Worm (Caenorhabditis elegans) whole organism, L4 larva: ENCODE measurements around the gene gcst-1.

Experiments used
- F10B5.3 ChIP-seq: sonication (generic microtip); optimal IDR thresholded peaks from 2 replicates; lab custom pipeline; 2016; ENCODE audit warnings: mild to moderate bottlenecking, missing genetic modification characterization, missing compliant biosample characterization
- F26F4.8 ChIP-seq: fragments of 200-800 bp; sonication (Bioruptor generic); conservative IDR thresholded peaks from 2 replicates; pipeline ENCODE4 v1.3.6; 2022; ENCODE audit warnings: missing genetic modification characterization, missing compliant biosample characterization
- F44E2.7 ChIP-seq: fragments of 200-800 bp; sonication (Bioruptor generic); IDR thresholded peaks from 2 replicates; pipeline ENCODE4 v2.1.2; 2022; ENCODE audit warnings: missing genetic modification characterization, missing compliant biosample characterization
- T26A8.4 ChIP-seq: fragments of 200-800 bp; sonication (Bioruptor generic); IDR thresholded peaks from 2 replicates; pipeline ENCODE4 v1.3.6; 2022; ENCODE audit warnings: missing genetic modification characterization, missing compliant biosample characterization
- Y48G9A.11 ChIP-seq: fragments of 200-800 bp; sonication (Bioruptor generic); IDR thresholded peaks from 2 replicates; pipeline ENCODE4 v1.3.6; 2022; ENCODE audit warnings: missing genetic modification reagents, missing genetic modification characterization, missing compliant biosample characterization
- ZK337.2 ChIP-seq: fragments of 200-800 bp; sonication (Bioruptor generic); IDR thresholded peaks from 2 replicates; pipeline ENCODE4 v1.3.6; 2022; ENCODE audit warnings: missing genetic modification reagents, missing genetic modification characterization, missing compliant biosample characterization
- ZK546.5 ChIP-seq, 2 experiments: sonication (generic microtip); optimal IDR thresholded peaks; 2 replicates each; lab custom pipeline; 2017; ENCODE audit warnings: missing biosample characterization in 2 of 2, missing genetic modification characterization in 2 of 2
- aha-1 ChIP-seq: fragments of 150-350 bp; peaks from one replicate; lab custom pipeline; 2014; ENCODE audit warnings: missing biosample characterization, missing genetic modification characterization
- ama-1 ChIP-seq: fragments of 150-350 bp; optimal IDR thresholded peaks from 2 replicates; lab custom pipeline; 2014; ENCODE audit warnings: inconsistent platforms, mixed read lengths
- ceh-20 ChIP-seq: fragments of 200-800 bp; sonication (Bioruptor generic); IDR thresholded peaks from 2 replicates; pipeline ENCODE4 v1.3.6; 2022; ENCODE audit warnings: missing genetic modification reagents, missing genetic modification characterization, missing compliant biosample characterization
- ceh-62 ChIP-seq: sonication (generic microtip); optimal IDR thresholded peaks from 2 replicates; lab custom pipeline; 2017; ENCODE audit warnings: missing biosample characterization, missing genetic modification characterization
- cey-2 ChIP-seq: sonication (generic microtip); optimal IDR thresholded peaks from 3 replicates; lab custom pipeline; 2017; ENCODE audit warnings: missing genetic modification characterization, mild to moderate bottlenecking, missing compliant biosample characterization, antibody characterized with exemption, borderline replicate concordance; ENCODE audit not compliant: insufficient read depth
- ctbp-1 ChIP-seq: fragments of 200-800 bp; sonication (Bioruptor generic); IDR thresholded peaks from 2 replicates; pipeline ENCODE4 v1.3.6; 2022; ENCODE audit warnings: missing genetic modification reagents, missing genetic modification characterization, missing compliant biosample characterization
- daf-16 ChIP-seq, 3 experiments: sonication (generic microtip); optimal IDR thresholded peaks; 2 replicates each; lab custom pipeline; 2016 to 2017; ENCODE audit warnings: missing genetic modification characterization in 3 of 3, missing genetic modification reagents in 3 of 3, mild to moderate bottlenecking in 2 of 3, missing compliant biosample characterization in 2 of 3, missing biosample characterization in 1 of 3, moderate library complexity in 1 of 3
- daf-8 ChIP-seq: fragments of 200-800 bp; sonication (Bioruptor generic); IDR thresholded peaks from 2 replicates; pipeline ENCODE4 v1.3.6; 2022; ENCODE audit warnings: missing genetic modification characterization, missing compliant biosample characterization
- dmd-8 ChIP-seq: fragments of 200-800 bp; sonication (Bioruptor generic); IDR thresholded peaks from 2 replicates; pipeline ENCODE4 v1.3.6; 2022; ENCODE audit warnings: missing genetic modification characterization, missing compliant biosample characterization
- dmd-9 ChIP-seq: fragments of 200-800 bp; sonication (Bioruptor generic); IDR thresholded peaks from 2 replicates; pipeline ENCODE4 v1.3.6; 2022; ENCODE audit warnings: missing genetic modification reagents, missing genetic modification characterization, missing compliant biosample characterization
- dpl-1 ChIP-seq: fragments of 150-350 bp; optimal IDR thresholded peaks from 2 replicates; lab custom pipeline; 2014; ENCODE audit warnings: missing biosample characterization, missing genetic modification reagents, missing genetic modification characterization
- duxl-1 ChIP-seq: sonication (generic microtip); optimal IDR thresholded peaks from 2 replicates; lab custom pipeline; 2016; ENCODE audit warnings: mild to moderate bottlenecking, missing genetic modification characterization, moderate library complexity, missing compliant biosample characterization; ENCODE audit not compliant: poor library complexity
- egl-27 ChIP-seq: sonication (generic microtip); optimal IDR thresholded peaks from 3 replicates; lab custom pipeline; 2017; ENCODE audit warnings: missing biosample characterization, missing genetic modification reagents, missing genetic modification characterization
- fkh-10 ChIP-seq: fragments of 150-350 bp; optimal IDR thresholded peaks from 2 replicates; lab custom pipeline; 2014; ENCODE audit warnings: missing biosample characterization, missing genetic modification reagents, missing genetic modification characterization
- hlh-11 ChIP-seq: fragments of 200-800 bp; sonication (Bioruptor generic); optimal IDR thresholded peaks from 2 replicates; lab custom pipeline; 2018; ENCODE audit warnings: mild to moderate bottlenecking, missing genetic modification characterization, missing compliant biosample characterization
- jun-1 ChIP-seq: fragments of 150-350 bp; optimal IDR thresholded peaks from 2 replicates; lab custom pipeline; 2014; ENCODE audit warnings: missing biosample characterization, missing genetic modification reagents, missing genetic modification characterization
- lin-13 ChIP-seq: fragments of 150-350 bp; optimal IDR thresholded peaks from 2 replicates; lab custom pipeline; 2014; ENCODE audit warnings: missing biosample characterization, missing genetic modification reagents, missing genetic modification characterization
- lir-3 ChIP-seq: sonication (generic microtip); optimal IDR thresholded peaks from 2 replicates; lab custom pipeline; 2016; ENCODE audit warnings: mild to moderate bottlenecking, missing genetic modification characterization, missing compliant biosample characterization
- lsy-2 ChIP-seq, 2 experiments: fragments of 150-350 bp in 1 of 2; sonication (generic microtip) in 1 of 2; optimal IDR thresholded peaks; 2 replicates each; lab custom pipeline; 2014 to 2017; ENCODE audit warnings: missing biosample characterization in 2 of 2, missing genetic modification characterization in 2 of 2
- madf-9 ChIP-seq: fragments of 200-800 bp; sonication (Bioruptor generic); conservative IDR thresholded peaks from 2 replicates; pipeline ENCODE4 v1.3.6; 2022; ENCODE audit warnings: missing genetic modification reagents, missing genetic modification characterization, missing compliant biosample characterization
- mep-1 ChIP-seq: fragments of 150-350 bp; sonication (generic microtip); optimal IDR thresholded peaks from 3 replicates; lab custom pipeline; 2014; ENCODE audit warnings: missing biosample characterization, missing genetic modification characterization
- mxl-2 ChIP-seq: fragments of 200-800 bp; sonication (Bioruptor generic); conservative IDR thresholded peaks from 2 replicates; pipeline ENCODE4 v1.3.6; 2022; ENCODE audit warnings: missing genetic modification reagents, missing genetic modification characterization, missing compliant biosample characterization
- nhr-102 ChIP-seq: sonication (generic microtip); optimal IDR thresholded peaks from 2 replicates; lab custom pipeline; 2016; ENCODE audit warnings: mild to moderate bottlenecking, missing genetic modification characterization, moderate library complexity, missing compliant biosample characterization
- nhr-237 ChIP-seq: sonication (generic microtip); optimal IDR thresholded peaks from 2 replicates; lab custom pipeline; 2017; ENCODE audit warnings: missing biosample characterization, missing genetic modification characterization
- nhr-28 ChIP-seq: fragments of 150-350 bp; optimal IDR thresholded peaks from 2 replicates; lab custom pipeline; 2014; ENCODE audit warnings: missing biosample characterization, missing genetic modification characterization
- nhr-41 ChIP-seq: fragments of 200-800 bp; sonication (Bioruptor generic); IDR thresholded peaks from 2 replicates; pipeline ENCODE4 v1.3.6; 2022; ENCODE audit warnings: missing genetic modification reagents, missing genetic modification characterization, missing compliant biosample characterization
- nhr-48 ChIP-seq: sonication (generic microtip); optimal IDR thresholded peaks from 2 replicates; lab custom pipeline; 2016; ENCODE audit warnings: mild to moderate bottlenecking, missing genetic modification characterization, missing compliant biosample characterization
- nhr-6 ChIP-seq: fragments of 150-350 bp; optimal IDR thresholded peaks from 2 replicates; lab custom pipeline; 2014; ENCODE audit warnings: missing biosample characterization, missing genetic modification characterization
- nhr-76 ChIP-seq: fragments of 150-350 bp; optimal IDR thresholded peaks from 2 replicates; lab custom pipeline; 2014; ENCODE audit warnings: missing biosample characterization, missing genetic modification characterization
- pha-4 ChIP-seq, 2 experiments: fragments of 150-350 bp in 1 of 2; fragments of 200-800 bp in 1 of 2; sonication (Bioruptor generic) in 1 of 2; IDR thresholded peaks in 1 of 2; optimal IDR thresholded peaks in 1 of 2; 2 replicates each; pipeline versions ENCODE4 v1.3.6 to Lab custom; 2014 to 2022; ENCODE audit warnings: missing genetic modification characterization in 2 of 2, missing genetic modification reagents in 2 of 2, missing biosample characterization in 1 of 2, missing compliant biosample characterization in 1 of 2
- pqm-1 ChIP-seq: sonication (generic microtip); optimal IDR thresholded peaks from 2 replicates; lab custom pipeline; 2017; ENCODE audit warnings: missing biosample characterization, missing genetic modification characterization
- rbr-2 ChIP-seq: sonication (generic microtip); optimal IDR thresholded peaks from 2 replicates; lab custom pipeline; 2016; ENCODE audit warnings: missing genotype, missing genetic modification characterization, missing compliant biosample characterization
- saeg-2 ChIP-seq: fragments of 200-800 bp; sonication (Bioruptor generic); IDR thresholded peaks from 2 replicates; pipeline ENCODE4 v1.3.6; 2022; ENCODE audit warnings: missing genetic modification reagents, missing genetic modification characterization, missing compliant biosample characterization
- spr-3 ChIP-seq: fragments of 200-800 bp; sonication (Bioruptor generic); optimal IDR thresholded peaks from 2 replicates; lab custom pipeline; 2018; ENCODE audit warnings: mild to moderate bottlenecking, missing genetic modification characterization, missing compliant biosample characterization
- unc-130 ChIP-seq: sonication (generic microtip); optimal IDR thresholded peaks from 2 replicates; lab custom pipeline; 2016; ENCODE audit warnings: missing genetic modification reagents, missing genetic modification characterization, missing compliant biosample characterization
- unc-39 ChIP-seq: sonication (generic microtip); optimal IDR thresholded peaks from 2 replicates; lab custom pipeline; 2017; ENCODE audit warnings: missing biosample characterization, missing genetic modification characterization
- unc-62 ChIP-seq, 3 experiments: fragments of 150-350 bp in 1 of 3; sonication (generic microtip); optimal IDR thresholded peaks in 2 of 3; peaks in 1 of 3; 1 replicate in 1 of 3; 2 replicates in 2 of 3; lab custom pipeline; 2014 to 2017; ENCODE audit warnings: missing biosample characterization in 3 of 3, missing genetic modification characterization in 3 of 3, missing genetic modification reagents in 3 of 3, missing genotype in 1 of 3
- zag-1 ChIP-seq: fragments of 150-350 bp; optimal IDR thresholded peaks from 2 replicates; lab custom pipeline; 2014; ENCODE audit warnings: missing biosample characterization, missing genetic modification characterization
- zfp-3 ChIP-seq: fragments of 200-800 bp; sonication (Bioruptor generic); conservative IDR thresholded peaks from 2 replicates; pipeline ENCODE4 v1.3.6; 2022; ENCODE audit warnings: missing genetic modification reagents, missing genetic modification characterization, missing compliant biosample characterization
- zip-2 ChIP-seq: fragments of 150-350 bp; optimal IDR thresholded peaks from 2 replicates; lab custom pipeline; 2014; ENCODE audit warnings: missing biosample characterization, missing genetic modification characterization

Gene gcst-1

ce11 chrV:5682530-5682929 lies 30.2 kb upstream of the gcst-1 start, which contains the start of gene prp-39:
Gene prp-39 (minus strand): TSS chrV:5682630.
- TF ChIP-seq ama-1 (lab: Kevin White, UChicago) (peak; percentile 45), pqm-1 (tag; lab: Kevin White, UChicago) (no peak), daf-16 (GFP tag; optimal IDR thresholded peaks at IDR 0.05; lab: Kevin White, UChicago) (no peak), daf-16 (tag; optimal IDR thresholded peaks at IDR 0.05; lab: Kevin White, UChicago) (peak; percentile 1), F10B5.3 (tag; lab: Kevin White, UChicago) (no peak)

DNA sequence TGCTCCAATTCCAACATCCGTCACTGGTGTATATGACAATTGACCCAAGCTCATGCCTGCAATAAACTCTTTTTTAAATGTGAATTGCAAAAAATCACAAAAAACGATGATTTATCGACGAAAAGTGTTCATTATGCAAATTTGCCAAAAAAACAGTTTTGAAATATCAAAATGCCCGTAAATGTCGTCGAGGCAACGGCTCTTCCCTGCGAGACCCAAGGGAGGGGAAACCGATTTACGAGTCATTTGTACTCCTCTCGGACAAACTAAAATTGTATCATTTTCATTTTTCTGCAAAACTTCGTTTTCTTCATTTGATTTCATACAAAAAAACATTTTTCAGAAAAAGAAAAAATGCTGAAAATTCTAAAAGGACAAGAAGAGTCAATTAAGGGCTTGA lies 28.2 kb upstream of the gcst-1 start, which contains the start of the genes hmgs-1 and F25B4.4:
hmgs-1 (minus strand) TSS at position 56 of the 400 bp plus-strand sequence.
F25B4.4 (plus strand) TSS at position 340 of the 400 bp plus-strand sequence.
- no peak for TF ChIP-seq F26F4.8
- TF ChIP-seq dmd-9 (GFP tag; lab: Robert Waterston, UW) = peak; percentile 76
- TF ChIP-seq F44E2.7 (GFP tag; lab: Robert Waterston, UW) = no peak
- TF ChIP-seq pqm-1 (tag; lab: Kevin White, UChicago) = no peak
- TF ChIP-seq dpl-1 (GFP tag; lab: Kevin White, UChicago) = peak; percentile 85
- TF ChIP-seq madf-9 = 0 out of 2 replicates have a peak, but pooled peaks have one; percentile 26
- peak; percentile 50 for TF ChIP-seq ceh-20 (GFP tag; lab: Robert Waterston, UW)
- no peak for TF ChIP-seq zag-1
- TF ChIP-seq F10B5.3 (tag; lab: Kevin White, UChicago) = no peak
- TF ChIP-seq ctbp-1 (GFP tag; lab: Robert Waterston, UW) = peak; percentile 62
- TF ChIP-seq ZK337.2 (GFP tag; lab: Robert Waterston, UW) = no peak
- peak; percentile 81 to 95 for TF ChIP-seq lsy-2 (tag; optimal IDR thresholded peaks at IDR 0.05; lab: Kevin White, UChicago)
- TF ChIP-seq rbr-2 (tag; lab: Kevin White, UChicago) = peak; percentile 88
- peak; percentile 64 for TF ChIP-seq jun-1 (tag; lab: Kevin White, UChicago)
- no peak for TF ChIP-seq nhr-76 (tag; lab: Kevin White, UChicago)
- TF ChIP-seq zfp-3 (GFP tag; lab: Robert Waterston, UW) = peak; percentile 71; the same call in 1 of the 2 replicates
- TF ChIP-seq nhr-41 = no peak
- no peak for TF ChIP-seq cey-2 (tag; lab: Kevin White, UChicago)
- TF ChIP-seq daf-16 (GFP tag; optimal IDR thresholded peaks at IDR 0.05; lab: Kevin White, UChicago) = peak in 1 of 2 experiments; percentile 27
- peak; percentile 33 for TF ChIP-seq daf-16 (tag; optimal IDR thresholded peaks at IDR 0.05; lab: Kevin White, UChicago)
- TF ChIP-seq lir-3 = no peak
- TF ChIP-seq nhr-48 = peak; percentile 49
- peak; percentile 93 for TF ChIP-seq fkh-10 (GFP tag; lab: Kevin White, UChicago)
- TF ChIP-seq nhr-237 (tag; lab: Kevin White, UChicago) = no peak
- peak; percentile 83 for TF ChIP-seq hlh-11 (tag; lab: Kevin White, UChicago)
- TF ChIP-seq pha-4 (GFP tag; IDR thresholded peaks at IDR 0.05; lab: Robert Waterston, UW) = peak; percentile 76; the same call in 1 of the 2 replicates
- peak; percentile 77 for TF ChIP-seq pha-4 (tag; optimal IDR thresholded peaks at IDR 0.05; lab: Kevin White, UChicago)
- no peak for TF ChIP-seq unc-39 (tag; lab: Kevin White, UChicago)
- TF ChIP-seq duxl-1 (tag; lab: Kevin White, UChicago) = peak; percentile 52
- peak; percentile 61 for TF ChIP-seq spr-3 (GFP tag; lab: Kevin White, UChicago)
- peak; percentile 91 for TF ChIP-seq nhr-6 (tag; lab: Kevin White, UChicago)
- TF ChIP-seq dmd-8 (GFP tag; lab: Robert Waterston, UW) = no peak
- TF ChIP-seq mep-1 (tag; lab: Kevin White, UChicago) = peak; percentile 95
- TF ChIP-seq mxl-2 (GFP tag; lab: Robert Waterston, UW) = no peak
- TF ChIP-seq daf-8 (GFP tag; lab: Robert Waterston, UW) = no peak
- no peak for TF ChIP-seq ceh-62
- peak; percentile 31 for TF ChIP-seq zip-2 (tag; lab: Kevin White, UChicago)
- TF ChIP-seq ZK546.5 (tag; optimal IDR thresholded peaks at IDR 0.05; lab: Kevin White, UChicago) = peak in 1 of 2 experiments; percentile 21
- no peak for TF ChIP-seq egl-27 (tag; lab: Kevin White, UChicago)
- peak; percentile 73 for TF ChIP-seq nhr-28 (tag; lab: Kevin White, UChicago)
- peak; percentile 64 for TF ChIP-seq unc-130 (GFP tag; lab: Kevin White, UChicago)
- peak; percentile 94 for TF ChIP-seq aha-1 (tag; lab: Kevin White, UChicago)
- TF ChIP-seq Y48G9A.11 (GFP tag; lab: Robert Waterston, UW) = peak; percentile 49; the same call in 1 of the 2 replicates
- TF ChIP-seq nhr-102 = peak; percentile 67
- peak in 1 of 2 experiments; percentile 83 for TF ChIP-seq unc-62 (GFP tag; optimal IDR thresholded peaks at IDR 0.05 in 1 of 2; lab: Kevin White, UChicago)
- TF ChIP-seq unc-62 (tag; optimal IDR thresholded peaks at IDR 0.05; lab: Kevin White, UChicago) = no peak
- peak; percentile 73 for TF ChIP-seq T26A8.4 (GFP tag; lab: Robert Waterston, UW)
- peak; percentile 91 for TF ChIP-seq lin-13 (GFP tag; lab: Kevin White, UChicago)
- TF ChIP-seq saeg-2 (GFP tag; lab: Robert Waterston, UW) = no peak
